Fruit fly (Drosophila melanogaster) whole organism, embryonic: Measurements from ENCODE around the gene CG10970.

Experiments used
- Awh ChIP-seq: fragments of 200-800 bp; sonication (Bioruptor generic); IDR thresholded peaks from 2 replicates; pipeline ENCODE4, ENCODE4 v1.3.6; 2022; ENCODE audit warnings: missing biosample characterization, missing genetic modification characterization
- BtbVII ChIP-seq: fragments of 200-800 bp; sonication (Bioruptor generic); optimal IDR thresholded peaks from 3 replicates; lab custom pipeline; 2017; ENCODE audit warnings: missing biosample characterization, mild to moderate bottlenecking, missing genetic modification characterization
- CG1024 ChIP-seq: fragments of 200-800 bp; sonication (Bioruptor generic); IDR thresholded peaks from 2 replicates; pipeline ENCODE4 v1.3.6; 2022; ENCODE audit warnings: missing biosample characterization, missing genetic modification characterization
- CG10543 ChIP-seq: fragments of 200-800 bp; sonication (Bioruptor generic); optimal IDR thresholded peaks from 3 replicates; lab custom pipeline; 2017; ENCODE audit warnings: missing biosample characterization, mild to moderate bottlenecking, missing genetic modification characterization, moderate library complexity
- CG10654 ChIP-seq: fragments of 200-800 bp; sonication (Bioruptor generic); optimal IDR thresholded peaks from 2 replicates; lab custom pipeline; 2016; ENCODE audit warnings: missing biosample characterization, missing genetic modification characterization
- CG11456 ChIP-seq: fragments of 200-800 bp; sonication (Bioruptor generic); IDR thresholded peaks from 3 replicates; pipeline ENCODE4 v1.3.6; 2022; ENCODE audit warnings: missing biosample characterization, missing genetic modification characterization
- CG11560 ChIP-seq: fragments of 200-800 bp; sonication (Bioruptor generic); IDR thresholded peaks from 3 replicates; pipeline ENCODE4 v1.3.6; 2022; ENCODE audit warnings: missing biosample characterization, missing genetic modification characterization
- CG12299 ChIP-seq: fragments of 200-800 bp; sonication (Bioruptor generic); optimal IDR thresholded peaks from 2 replicates; lab custom pipeline; 2018; ENCODE audit warnings: missing biosample characterization, mild to moderate bottlenecking, missing genetic modification characterization
- CG13287 ChIP-seq: fragments of 200-800 bp; sonication (Bioruptor generic); IDR thresholded peaks from 2 replicates; pipeline ENCODE4 v1.3.6; 2022; ENCODE audit warnings: missing biosample characterization, missing genetic modification characterization; ENCODE audit not compliant: partially characterized antibody
- CG14965 ChIP-seq: fragments of 200-800 bp; sonication (Bioruptor generic); optimal IDR thresholded peaks from 2 replicates; lab custom pipeline; 2016; ENCODE audit warnings: missing biosample characterization, missing genetic modification characterization, borderline replicate concordance
- CG17359 ChIP-seq: fragments of 200-800 bp; sonication (Bioruptor generic); optimal IDR thresholded peaks from 3 replicates; lab custom pipeline; 2018; ENCODE audit warnings: missing biosample characterization, mild to moderate bottlenecking, missing genetic modification characterization, moderate library complexity
- CG18599 ChIP-seq: fragments of 200-800 bp; sonication (Bioruptor generic); optimal IDR thresholded peaks from 3 replicates; lab custom pipeline; 2017; ENCODE audit warnings: missing biosample characterization, missing genetic modification characterization, mild to moderate bottlenecking, moderate library complexity, missing genetic modification reagents
- CG2120 ChIP-seq: fragments of 200-800 bp; sonication (Bioruptor generic); optimal IDR thresholded peaks from 3 replicates; lab custom pipeline; 2016; ENCODE audit warnings: missing biosample characterization, missing genetic modification characterization
- CG2678 ChIP-seq: fragments of 200-800 bp; sonication (Bioruptor generic); optimal IDR thresholded peaks from 3 replicates; lab custom pipeline; 2019; ENCODE audit warnings: missing biosample characterization, mild to moderate bottlenecking, missing genetic modification characterization, moderate library complexity
- CG31365 ChIP-seq: fragments of 200-800 bp; sonication (Bioruptor generic); optimal IDR thresholded peaks from 2 replicates; lab custom pipeline; 2018; ENCODE audit warnings: missing biosample characterization, mild to moderate bottlenecking, missing genetic modification characterization
- CG32767 ChIP-seq: fragments of 200-800 bp; sonication (Bioruptor generic); IDR thresholded peaks from 2 replicates; pipeline ENCODE4 v1.3.6; 2022; ENCODE audit warnings: missing biosample characterization, missing genetic modification characterization
- CG4424 ChIP-seq: fragments of 200-800 bp; sonication (Bioruptor generic); optimal IDR thresholded peaks from 3 replicates; lab custom pipeline; 2016; ENCODE audit warnings: missing biosample characterization, missing genetic modification characterization
- CG6689 ChIP-seq: fragments of 200-800 bp; sonication (Bioruptor generic); IDR thresholded peaks from 2 replicates; pipeline ENCODE4 v1.3.6; 2022; ENCODE audit warnings: missing biosample characterization, missing genetic modification characterization
- CG6813 ChIP-seq: fragments of 200-800 bp; sonication (Bioruptor generic); optimal IDR thresholded peaks from 2 replicates; lab custom pipeline; 2017; ENCODE audit warnings: missing biosample characterization, missing genetic modification characterization, mild to moderate bottlenecking, moderate library complexity, missing genetic modification reagents
- D19A ChIP-seq: fragments of 200-800 bp; optimal IDR thresholded peaks from 3 replicates; lab custom pipeline; 2019; ENCODE audit warnings: missing biosample characterization, mild to moderate bottlenecking, missing genetic modification characterization, moderate library complexity
- Dbx ChIP-seq: fragments of 200-800 bp; sonication (Bioruptor generic); IDR thresholded peaks from 3 replicates; pipeline ENCODE4 v1.3.6; 2022; ENCODE audit warnings: missing biosample characterization, missing genetic modification characterization
- Drgx ChIP-seq: fragments of 200-800 bp; sonication (Bioruptor generic); IDR thresholded peaks from 2 replicates; pipeline ENCODE4 v1.3.6; 2022; ENCODE audit warnings: missing biosample characterization, missing genetic modification characterization
- Elba2 ChIP-seq: fragments of 200-800 bp; sonication (Bioruptor generic); optimal IDR thresholded peaks from 3 replicates; lab custom pipeline; 2016; ENCODE audit warnings: missing biosample characterization, missing genetic modification characterization
- Fer2 ChIP-seq: fragments of 200-800 bp; sonication (Bioruptor generic); optimal IDR thresholded peaks from 2 replicates; lab custom pipeline; 2018; ENCODE audit warnings: missing biosample characterization, mild to moderate bottlenecking, missing genetic modification characterization, moderate library complexity
- Med ChIP-seq: fragments of 200-800 bp; sonication (Bioruptor generic); peaks from one replicate; lab custom pipeline; 2016; ENCODE audit warnings: missing biosample characterization, missing genetic modification characterization, mild to moderate bottlenecking, inconsistent platforms, moderate library complexity
- Mrtf ChIP-seq: fragments of 200-800 bp; sonication (Bioruptor generic); IDR thresholded peaks from 3 replicates; pipeline ENCODE4 v1.3.6; 2022; ENCODE audit warnings: missing biosample characterization, missing genetic modification characterization
- Myb ChIP-seq: fragments of 200-800 bp; sonication (Bioruptor generic); optimal IDR thresholded peaks from 2 replicates; lab custom pipeline; 2016; ENCODE audit warnings: missing biosample characterization, missing genetic modification characterization
- Oli ChIP-seq: fragments of 200-800 bp; sonication (Bioruptor generic); optimal IDR thresholded peaks from 2 replicates; lab custom pipeline; 2018; ENCODE audit warnings: missing biosample characterization, mild to moderate bottlenecking, missing genetic modification characterization, moderate library complexity
- Optix ChIP-seq: fragments of 200-800 bp; sonication (Bioruptor generic); IDR thresholded peaks from 3 replicates; pipeline ENCODE4 v1.3.6; 2022; ENCODE audit warnings: missing biosample characterization, missing genetic modification characterization
- Sox102F ChIP-seq: fragments of 200-800 bp; sonication (Bioruptor generic); optimal IDR thresholded peaks from 2 replicates; lab custom pipeline; 2018; ENCODE audit warnings: missing biosample characterization, mild to moderate bottlenecking, missing genetic modification characterization, moderate library complexity
- abd-A ChIP-seq: fragments of 200-800 bp; sonication (Bioruptor generic); optimal IDR thresholded peaks from 3 replicates; lab custom pipeline; 2019; ENCODE audit warnings: missing biosample characterization, mild to moderate bottlenecking, missing genetic modification characterization, moderate library complexity
- ac ChIP-seq: fragments of 200-800 bp; sonication (Bioruptor generic); optimal IDR thresholded peaks from 3 replicates; lab custom pipeline; 2017; ENCODE audit warnings: missing biosample characterization, mild to moderate bottlenecking, missing genetic modification characterization
- chif ChIP-seq, 2 experiments: fragments of 200-800 bp; sonication (Bioruptor generic); optimal IDR thresholded peaks; 3 replicates each; lab custom pipeline; 2016; ENCODE audit warnings: missing biosample characterization in 2 of 2, missing genetic modification characterization in 2 of 2
- crp ChIP-seq, 2 experiments: fragments of 200-800 bp; sonication (Bioruptor generic); optimal IDR thresholded peaks; 2 replicates in 1 of 2; 3 replicates in 1 of 2; lab custom pipeline; 2017; ENCODE audit warnings: missing biosample characterization in 2 of 2, missing genetic modification characterization in 2 of 2, mild to moderate bottlenecking in 1 of 2, moderate library complexity in 1 of 2
- dan ChIP-seq: fragments of 200-800 bp; sonication (Bioruptor generic); IDR thresholded peaks from 2 replicates; pipeline ENCODE4 v1.3.6; 2022; ENCODE audit warnings: missing biosample characterization, missing genetic modification characterization
- esg ChIP-seq: fragments of 200-800 bp; sonication (Bioruptor generic); conservative IDR thresholded peaks from 2 replicates; pipeline ENCODE4 v1.3.6; 2022; ENCODE audit warnings: missing biosample characterization, missing genetic modification characterization
- fru ChIP-seq: fragments of >200 bp; optimal IDR thresholded peaks from 2 replicates; lab custom pipeline; 2017
- gem ChIP-seq: fragments of 200-800 bp; sonication (Bioruptor generic); optimal IDR thresholded peaks from 2 replicates; lab custom pipeline; 2019; ENCODE audit warnings: missing biosample characterization, mild to moderate bottlenecking, missing genetic modification characterization, moderate library complexity
- grn ChIP-seq: fragments of 200-800 bp; sonication (Bioruptor generic); optimal IDR thresholded peaks from 3 replicates; lab custom pipeline; 2017; ENCODE audit warnings: missing biosample characterization, missing genetic modification characterization
- hth ChIP-seq: fragments of >200 bp; optimal IDR thresholded peaks from 2 replicates; lab custom pipeline; 2017; ENCODE audit warnings: inconsistent platforms
- kni ChIP-seq: fragments of 200-800 bp; sonication (Bioruptor generic); optimal IDR thresholded peaks from 3 replicates; lab custom pipeline; 2017; ENCODE audit warnings: mild to moderate bottlenecking, missing biosample characterization, missing genetic modification reagents, missing genetic modification characterization
- row ChIP-seq: fragments of 200-800 bp; sonication (Bioruptor generic); IDR thresholded peaks from 3 replicates; pipeline ENCODE4 v1.3.6; 2022; ENCODE audit warnings: missing biosample characterization, missing genetic modification characterization
- scrt ChIP-seq: fragments of 200-800 bp; sonication (Bioruptor generic); optimal IDR thresholded peaks from 2 replicates; lab custom pipeline; 2018; ENCODE audit warnings: missing biosample characterization, mild to moderate bottlenecking, missing genetic modification characterization, moderate library complexity
- sd ChIP-seq: fragments of 200-800 bp; sonication (Bioruptor generic); optimal IDR thresholded peaks from 3 replicates; lab custom pipeline; 2018; ENCODE audit warnings: missing biosample characterization, mild to moderate bottlenecking, missing genetic modification characterization, moderate library complexity
- sens ChIP-seq: fragments of 200-800 bp; sonication (Bioruptor generic); peaks from one replicate; lab custom pipeline; 2016; ENCODE audit warnings: missing biosample characterization, missing genetic modification characterization
- sens-2 ChIP-seq: fragments of 200-800 bp; sonication (Bioruptor generic); IDR thresholded peaks from 2 replicates; pipeline ENCODE4 v1.3.6; 2022; ENCODE audit warnings: missing biosample characterization, missing genetic modification characterization
- so ChIP-seq: fragments of 200-800 bp; sonication (Bioruptor generic); IDR thresholded peaks from 3 replicates; pipeline ENCODE4 v1.3.6; 2022; ENCODE audit warnings: missing biosample characterization, missing genetic modification characterization
- sr ChIP-seq: fragments of 200-800 bp; sonication (Bioruptor generic); IDR thresholded peaks from 3 replicates; pipeline ENCODE4 v1.3.6; 2022; ENCODE audit warnings: missing biosample characterization, missing genetic modification characterization
- toy ChIP-seq: fragments of 200-800 bp; sonication (Bioruptor generic); IDR thresholded peaks from 2 replicates; pipeline ENCODE4 v1.3.6; 2022; ENCODE audit warnings: missing biosample characterization, missing genetic modification characterization
- trh ChIP-seq: fragments of 200-800 bp; sonication (Bioruptor generic); optimal IDR thresholded peaks from 2 replicates; lab custom pipeline; 2016; ENCODE audit warnings: missing biosample characterization, missing genetic modification characterization
- zen ChIP-seq: fragments of 200-800 bp; sonication (Bioruptor generic); optimal IDR thresholded peaks from 3 replicates; lab custom pipeline; 2018; ENCODE audit warnings: missing biosample characterization, mild to moderate bottlenecking, missing genetic modification characterization, moderate library complexity

The CG10970 gene

dm6 chrX:9043711-9044505, 27.3 kb downstream of the CG10970 start:
- no peak for TF ChIP-seq Mrtf (GFP tag; lab: Robert Waterston, UW)
- TF ChIP-seq CG1024 (GFP tag; lab: Robert Waterston, UW): no peak
- no peak for TF ChIP-seq hth (lab: Kevin White, UChicago)
- no peak for TF ChIP-seq sens-2 (GFP tag; lab: Robert Waterston, UW)
- TF ChIP-seq CG2678: no peak
- TF ChIP-seq Optix (GFP tag; lab: Robert Waterston, UW): no peak
- no peak for TF ChIP-seq scrt (GFP tag; lab: Kevin White, UChicago)
- TF ChIP-seq D19A (tag; lab: Kevin White, UChicago): no peak
- no peak for TF ChIP-seq CG17359
- TF ChIP-seq grn: no peak
- 0 out of 3 replicates have a peak, but pooled peaks have one; percentile 33 for TF ChIP-seq CG11456 (GFP tag; lab: Robert Waterston, UW)
- no peak for TF ChIP-seq toy
- no peak for TF ChIP-seq Fer2 (tag; lab: Kevin White, UChicago)
- TF ChIP-seq CG11560 (tag; lab: Robert Waterston, UW): no peak
- TF ChIP-seq chif (GFP tag; optimal IDR thresholded peaks at IDR 0.05; lab: Kevin White, UChicago): no peak
- no peak for TF ChIP-seq fru (lab: Kevin White, UChicago)
- no peak for TF ChIP-seq Elba2 (GFP tag; lab: Kevin White, UChicago)
- no peak for TF ChIP-seq CG18599 (GFP tag; lab: Kevin White, UChicago)
- TF ChIP-seq abd-A (tag; lab: Kevin White, UChicago): peak; percentile 15
- TF ChIP-seq CG14965 (GFP tag; lab: Kevin White, UChicago): no peak
- no peak for TF ChIP-seq CG12299 (tag; lab: Kevin White, UChicago)
- no peak for TF ChIP-seq Awh (GFP tag; lab: Robert Waterston, UW)
- TF ChIP-seq sens (GFP tag; lab: Kevin White, UChicago): peak; percentile 69
- no peak for TF ChIP-seq Myb (GFP tag; lab: Kevin White, UChicago)
- no peak for TF ChIP-seq Sox102F
- TF ChIP-seq gem: peak; percentile 18
- no peak for TF ChIP-seq BtbVII (GFP tag; lab: Kevin White, UChicago)
- no peak for TF ChIP-seq Oli (tag; lab: Kevin White, UChicago)
- 0 out of 3 replicates have a peak, but pooled peaks have one; percentile 13 for TF ChIP-seq row (GFP tag; lab: Robert Waterston, UW)
- no peak for TF ChIP-seq Dbx (GFP tag; lab: Robert Waterston, UW)
- TF ChIP-seq trh (GFP tag; lab: Kevin White, UChicago): no peak
- peak; percentile 20 for TF ChIP-seq sd (tag; lab: Kevin White, UChicago)
- TF ChIP-seq CG13287 (GFP tag; lab: Robert Waterston, UW): no peak
- peak; percentile 7 for TF ChIP-seq kni
- no peak for TF ChIP-seq CG10543 (GFP tag; lab: Kevin White, UChicago)
- no peak for TF ChIP-seq CG31365 (tag; lab: Kevin White, UChicago)
- no peak for TF ChIP-seq so (GFP tag; lab: Robert Waterston, UW)
- no peak for TF ChIP-seq CG4424 (GFP tag; lab: Kevin White, UChicago)
- no peak for TF ChIP-seq CG32767 (GFP tag; lab: Robert Waterston, UW)
- no peak for TF ChIP-seq ac (GFP tag; lab: Kevin White, UChicago)
- TF ChIP-seq CG2120 (GFP tag; lab: Kevin White, UChicago): no peak
- no peak for TF ChIP-seq CG6689
- TF ChIP-seq dan (GFP tag; lab: Robert Waterston, UW): no peak
- TF ChIP-seq CG10654 (GFP tag; lab: Kevin White, UChicago): no peak
- no peak for TF ChIP-seq zen (tag; lab: Kevin White, UChicago)
- TF ChIP-seq sr (GFP tag; lab: Robert Waterston, UW): no peak
- TF ChIP-seq CG6813 (GFP tag; lab: Kevin White, UChicago): no peak
- TF ChIP-seq Drgx (GFP tag; lab: Robert Waterston, UW): peak; percentile 59
- peak; percentile 53 for TF ChIP-seq Med (GFP tag; lab: Kevin White, UChicago)
- TF ChIP-seq crp (GFP tag; optimal IDR thresholded peaks at IDR 0.05; lab: Kevin White, UChicago): no peak
- no peak for TF ChIP-seq esg (GFP tag; lab: Robert Waterston, UW)
